Worm (Caenorhabditis elegans): Measurements from ENCODE around the gene Y39B6A.25.

ce11 chrV:19027338-19027737 lies 1.1 kb downstream of the Y39B6A.25 start:
- TF ChIP-seq ztf-29 (GFP tag; IDR thresholded peaks at IDR 0.05), result no peak
- TF ChIP-seq med-1 (GFP tag; optimal IDR thresholded peaks at IDR 0.05; ENCODE audit: insufficient read depth), result no peak
- TF ChIP-seq ref-1 (GFP tag; conservative IDR thresholded peaks at IDR 0.05), result no peak
- TF ChIP-seq T22C8.4 (GFP tag; IDR thresholded peaks at IDR 0.05), result peak; percentile 91
- TF ChIP-seq cog-1 (tag; optimal IDR thresholded peaks at IDR 0.05), result no peak
- no peak for TF ChIP-seq flt-1 (GFP tag; IDR thresholded peaks at IDR 0.05)
- no peak for TF ChIP-seq klf-2 (GFP tag; conservative IDR thresholded peaks at IDR 0.05)
- no peak for TF ChIP-seq tab-1 (GFP tag; IDR thresholded peaks at IDR 0.05)

Data from whole organism, midembryonic.